Fruit fly (Drosophila melanogaster) whole organism, embryonic: Measurements from ENCODE around the gene CG13850.

Source experiments
- ATbp ChIP-seq: fragments of 200-800 bp; sonication (Bioruptor generic); optimal IDR thresholded peaks from 2 replicates; lab custom pipeline; 2017; ENCODE audit warnings: missing biosample characterization, mild to moderate bottlenecking, missing genetic modification characterization, missing genetic modification reagents
- Atf3 ChIP-seq: fragments of 200-800 bp; sonication (Bioruptor generic); optimal IDR thresholded peaks from 3 replicates; lab custom pipeline; 2016; ENCODE audit warnings: missing biosample characterization, missing genetic modification characterization
- Atf6 ChIP-seq: fragments of 200-800 bp; sonication (Bioruptor generic); IDR thresholded peaks from 2 replicates; pipeline ENCODE4 v1.3.6; 2022; ENCODE audit warnings: missing biosample characterization, missing genetic modification characterization
- B-H1 ChIP-seq: fragments of 200-800 bp; sonication (Bioruptor generic); IDR thresholded peaks from 3 replicates; pipeline ENCODE4 v1.3.6; 2022; ENCODE audit warnings: missing biosample characterization, missing genetic modification characterization
- BtbVII ChIP-seq: fragments of 200-800 bp; sonication (Bioruptor generic); optimal IDR thresholded peaks from 3 replicates; lab custom pipeline; 2017; ENCODE audit warnings: missing biosample characterization, mild to moderate bottlenecking, missing genetic modification characterization
- CG10267 ChIP-seq: fragments of 200-800 bp; sonication (Bioruptor generic); optimal IDR thresholded peaks from 2 replicates; lab custom pipeline; 2018; ENCODE audit warnings: missing biosample characterization, mild to moderate bottlenecking, missing genetic modification characterization, moderate library complexity
- CG11504 ChIP-seq: fragments of 200-800 bp; sonication (Bioruptor generic); optimal IDR thresholded peaks from 3 replicates; lab custom pipeline; 2019; ENCODE audit warnings: missing biosample characterization, mild to moderate bottlenecking, missing genetic modification characterization, moderate library complexity
- CG11723 ChIP-seq: fragments of 200-800 bp; sonication (Bioruptor generic); optimal IDR thresholded peaks from 2 replicates; lab custom pipeline; 2017; ENCODE audit warnings: missing biosample characterization, mild to moderate bottlenecking, missing genetic modification characterization
- CG12236 ChIP-seq: fragments of 200-800 bp; sonication (Bioruptor generic); optimal IDR thresholded peaks from 2 replicates; lab custom pipeline; 2016; ENCODE audit warnings: missing biosample characterization, missing genetic modification characterization
- CG13424 ChIP-seq: fragments of 200-800 bp; sonication (Bioruptor generic); optimal IDR thresholded peaks from 2 replicates; lab custom pipeline; 2019; ENCODE audit warnings: missing biosample characterization, mild to moderate bottlenecking, missing genetic modification characterization, moderate library complexity
- CG13894 ChIP-seq: fragments of 200-800 bp; sonication (Bioruptor generic); optimal IDR thresholded peaks from 3 replicates; lab custom pipeline; 2018; ENCODE audit warnings: missing biosample characterization, mild to moderate bottlenecking, missing genetic modification characterization, moderate library complexity
- CG15514 ChIP-seq: fragments of 200-800 bp; sonication (Bioruptor generic); optimal IDR thresholded peaks from 3 replicates; lab custom pipeline; 2017; ENCODE audit warnings: missing biosample characterization, missing genetic modification characterization, mild to moderate bottlenecking, moderate library complexity, missing genetic modification reagents
- CG16863 ChIP-seq: fragments of 200-800 bp; sonication (Bioruptor generic); optimal IDR thresholded peaks from 3 replicates; lab custom pipeline; 2016; ENCODE audit warnings: missing biosample characterization, missing genetic modification characterization
- CG17186 ChIP-seq: fragments of 200-800 bp; sonication (Bioruptor generic); optimal IDR thresholded peaks from 3 replicates; lab custom pipeline; 2017; ENCODE audit warnings: missing biosample characterization, missing genetic modification reagents, missing genetic modification characterization
- CG17829 ChIP-seq: fragments of 200-800 bp; optimal IDR thresholded peaks from 2 replicates; lab custom pipeline; 2019; ENCODE audit warnings: missing biosample characterization, mild to moderate bottlenecking, missing genetic modification characterization, moderate library complexity
- CG18764 ChIP-seq: fragments of 200-800 bp; sonication (Bioruptor generic); optimal IDR thresholded peaks from 3 replicates; lab custom pipeline; 2016; ENCODE audit warnings: missing biosample characterization, missing genetic modification characterization
- CG2199 ChIP-seq: fragments of 200-800 bp; sonication (Bioruptor generic); IDR thresholded peaks from 3 replicates; pipeline ENCODE4 v1.3.6; 2022; ENCODE audit warnings: missing biosample characterization, missing genetic modification characterization
- CG2678 ChIP-seq: fragments of 200-800 bp; sonication (Bioruptor generic); optimal IDR thresholded peaks from 3 replicates; lab custom pipeline; 2019; ENCODE audit warnings: missing biosample characterization, mild to moderate bottlenecking, missing genetic modification characterization, moderate library complexity
- CG33557 ChIP-seq: fragments of 200-800 bp; sonication (Bioruptor generic); optimal IDR thresholded peaks from 2 replicates; lab custom pipeline; 2019; ENCODE audit warnings: missing biosample characterization, mild to moderate bottlenecking, missing genetic modification characterization, moderate library complexity
- CG3838 ChIP-seq: fragments of 200-800 bp; sonication (Bioruptor generic); optimal IDR thresholded peaks from 3 replicates; lab custom pipeline; 2016; ENCODE audit warnings: missing biosample characterization, missing genetic modification characterization
- CG4617 ChIP-seq: fragments of 200-800 bp; sonication (Bioruptor generic); optimal IDR thresholded peaks from 3 replicates; lab custom pipeline; 2016; ENCODE audit warnings: missing biosample characterization, missing genetic modification characterization, borderline replicate concordance
- CG6689 ChIP-seq: fragments of 200-800 bp; sonication (Bioruptor generic); IDR thresholded peaks from 2 replicates; pipeline ENCODE4 v1.3.6; 2022; ENCODE audit warnings: missing biosample characterization, missing genetic modification characterization
- CG9797 ChIP-seq: fragments of 200-800 bp; sonication (Bioruptor generic); optimal IDR thresholded peaks from 3 replicates; lab custom pipeline; 2018; ENCODE audit warnings: missing biosample characterization, mild to moderate bottlenecking, missing genetic modification characterization
- CG9817 ChIP-seq: fragments of 200-800 bp; sonication (Bioruptor generic); optimal IDR thresholded peaks from 2 replicates; lab custom pipeline; 2018; ENCODE audit warnings: missing biosample characterization, mild to moderate bottlenecking, missing genetic modification characterization, moderate library complexity
- Dp ChIP-seq: fragments of 200-800 bp; sonication (Bioruptor generic); optimal IDR thresholded peaks from 2 replicates; lab custom pipeline; 2018; ENCODE audit warnings: missing biosample characterization, mild to moderate bottlenecking, missing genetic modification characterization, moderate library complexity
- E2f1 ChIP-seq: fragments of 200-800 bp; sonication (Bioruptor generic); IDR thresholded peaks from 2 replicates; pipeline ENCODE4 v1.3.6; 2022; ENCODE audit warnings: missing biosample characterization, missing genetic modification characterization
- HLHmδ ChIP-seq: fragments of 200-800 bp; sonication (Bioruptor generic); optimal IDR thresholded peaks from 2 replicates; lab custom pipeline; 2018; ENCODE audit warnings: missing biosample characterization, mild to moderate bottlenecking, missing genetic modification characterization, moderate library complexity
- Hmx ChIP-seq: fragments of 200-800 bp; sonication (Bioruptor generic); optimal IDR thresholded peaks from 2 replicates; lab custom pipeline; 2016; ENCODE audit warnings: missing biosample characterization, missing genetic modification characterization
- Myb ChIP-seq: fragments of 200-800 bp; sonication (Bioruptor generic); optimal IDR thresholded peaks from 2 replicates; lab custom pipeline; 2016; ENCODE audit warnings: missing biosample characterization, missing genetic modification characterization
- Spps ChIP-seq: fragments of 200-800 bp; sonication (Bioruptor generic); optimal IDR thresholded peaks from 2 replicates; lab custom pipeline; 2018; ENCODE audit warnings: missing biosample characterization, mild to moderate bottlenecking, missing genetic modification characterization
- Tbp ChIP-seq: fragments of >200 bp; optimal IDR thresholded peaks from 2 replicates; lab custom pipeline; 2018; ENCODE audit warnings: missing biosample characterization, missing genetic modification characterization
- Xbp1 ChIP-seq: fragments of 200-800 bp; sonication (Bioruptor generic); optimal IDR thresholded peaks from 3 replicates; lab custom pipeline; 2016; ENCODE audit warnings: missing biosample characterization, mild to moderate bottlenecking, missing genetic modification characterization
- ap ChIP-seq: fragments of 200-800 bp; sonication (Bioruptor generic); IDR thresholded peaks from 2 replicates; pipeline ENCODE4 v1.3.6; 2022; ENCODE audit warnings: missing biosample characterization, missing genetic modification characterization
- ara ChIP-seq: fragments of 200-800 bp; sonication (Bioruptor generic); IDR thresholded peaks from 2 replicates; pipeline ENCODE4 v1.3.6; 2022; ENCODE audit warnings: missing biosample characterization, missing genetic modification characterization
- dm ChIP-seq: fragments of 200-800 bp; sonication (Bioruptor generic); optimal IDR thresholded peaks from 3 replicates; lab custom pipeline; 2016; ENCODE audit warnings: missing biosample characterization, missing genetic modification characterization
- emc ChIP-seq: fragments of 200-800 bp; sonication (Bioruptor generic); optimal IDR thresholded peaks from 2 replicates; lab custom pipeline; 2016; ENCODE audit warnings: missing biosample characterization, missing genetic modification characterization
- gcm ChIP-seq: fragments of 200-800 bp; sonication (Bioruptor generic); optimal IDR thresholded peaks from 2 replicates; lab custom pipeline; 2019; ENCODE audit warnings: missing biosample characterization, mild to moderate bottlenecking, missing genetic modification characterization, moderate library complexity
- gem ChIP-seq: fragments of 200-800 bp; sonication (Bioruptor generic); optimal IDR thresholded peaks from 2 replicates; lab custom pipeline; 2019; ENCODE audit warnings: missing biosample characterization, mild to moderate bottlenecking, missing genetic modification characterization, moderate library complexity
- gfzf ChIP-seq: fragments of 200-800 bp; sonication (Bioruptor generic); optimal IDR thresholded peaks from 2 replicates; lab custom pipeline; 2016; ENCODE audit warnings: missing biosample characterization, mild to moderate bottlenecking, missing genetic modification characterization, moderate library complexity
- her ChIP-seq: fragments of 200-800 bp; sonication (Bioruptor generic); optimal IDR thresholded peaks from 2 replicates; lab custom pipeline; 2016; ENCODE audit warnings: missing biosample characterization, missing genetic modification characterization
- hth ChIP-seq: fragments of >200 bp; optimal IDR thresholded peaks from 2 replicates; lab custom pipeline; 2017; ENCODE audit warnings: inconsistent platforms
- inv ChIP-seq: fragments of 200-800 bp; sonication (Bioruptor generic); IDR thresholded peaks from 2 replicates; pipeline ENCODE4 v1.3.6; 2022; ENCODE audit warnings: missing biosample characterization, missing genetic modification characterization; ENCODE audit not compliant: partially characterized antibody
- lilli ChIP-seq: fragments of 200-800 bp; sonication (Bioruptor generic); optimal IDR thresholded peaks from 3 replicates; lab custom pipeline; 2016; ENCODE audit warnings: missing biosample characterization, missing genetic modification characterization
- maf-S ChIP-seq: fragments of 200-800 bp; sonication (Bioruptor generic); optimal IDR thresholded peaks from 2 replicates; lab custom pipeline; 2016; ENCODE audit warnings: missing biosample characterization, missing genetic modification characterization
- pzg ChIP-seq: fragments of 200-800 bp; sonication (Bioruptor generic); optimal IDR thresholded peaks from 3 replicates; lab custom pipeline; 2018; ENCODE audit warnings: missing biosample characterization, mild to moderate bottlenecking, missing genetic modification characterization, moderate library complexity
- schlank ChIP-seq: fragments of 200-800 bp; sonication (Bioruptor generic); optimal IDR thresholded peaks from 2 replicates; lab custom pipeline; 2018; ENCODE audit warnings: missing biosample characterization, mild to moderate bottlenecking, missing genetic modification characterization
- shn ChIP-seq: fragments of 200-800 bp; sonication (Bioruptor generic); optimal IDR thresholded peaks from 3 replicates; lab custom pipeline; 2016; ENCODE audit warnings: missing biosample characterization, missing genetic modification characterization
- sim ChIP-seq: fragments of 200-800 bp; sonication (Bioruptor generic); IDR thresholded peaks from 2 replicates; pipeline ENCODE4 v1.3.6; 2022; ENCODE audit warnings: missing biosample characterization, missing genetic modification characterization
- so ChIP-seq: fragments of 200-800 bp; sonication (Bioruptor generic); IDR thresholded peaks from 3 replicates; pipeline ENCODE4 v1.3.6; 2022; ENCODE audit warnings: missing biosample characterization, missing genetic modification characterization
- tin ChIP-seq: fragments of 200-800 bp; sonication (Bioruptor generic); optimal IDR thresholded peaks from 3 replicates; lab custom pipeline; 2016; ENCODE audit warnings: missing biosample characterization, missing genetic modification characterization
- tll ChIP-seq, 2 experiments: fragments of 200-800 bp in 1 of 2; fragments of >200 bp in 1 of 2; sonication (Bioruptor generic) in 1 of 2; optimal IDR thresholded peaks; 2 replicates each; lab custom pipeline; 2017 to 2019; ENCODE audit warnings: missing biosample characterization in 2 of 2, missing genetic modification characterization in 2 of 2, mild to moderate bottlenecking in 1 of 2, moderate library complexity in 1 of 2
- zen2 ChIP-seq: fragments of 200-800 bp; sonication (Bioruptor generic); IDR thresholded peaks from 3 replicates; pipeline ENCODE4 v1.3.6; 2022; ENCODE audit warnings: missing biosample characterization, missing genetic modification characterization; ENCODE audit not compliant: partially characterized antibody

Gene CG13850

dm6 chr3R:22446493-22446892 lies 35.8 kb upstream of the CG13850 start, which contains the start of gene CG12499 (continued):
- no peak for TF ChIP-seq CG4617
- TF ChIP-seq CG17829 (tag; lab: Kevin White, UChicago): no peak
- TF ChIP-seq CG2199: no peak
- TF ChIP-seq Myb (GFP tag; lab: Kevin White, UChicago): peak; percentile 31
- no peak for TF ChIP-seq Tbp (GFP tag; lab: Kevin White, UChicago)
- peak; percentile 69 for TF ChIP-seq dm
- peak; percentile 36 for TF ChIP-seq CG9797 (GFP tag; lab: Kevin White, UChicago)
- no peak for TF ChIP-seq CG13424 (tag; lab: Kevin White, UChicago)
- TF ChIP-seq Atf3 (GFP tag; lab: Kevin White, UChicago): no peak
- no peak for TF ChIP-seq CG33557
- no peak for TF ChIP-seq inv (GFP tag; lab: Robert Waterston, UW)
- TF ChIP-seq Atf6 (GFP tag; lab: Robert Waterston, UW): no peak
- TF ChIP-seq tin: no peak
- no peak for TF ChIP-seq Hmx (GFP tag; lab: Kevin White, UChicago)
- TF ChIP-seq CG11723 (GFP tag; lab: Kevin White, UChicago): no peak
- no peak for TF ChIP-seq so (GFP tag; lab: Robert Waterston, UW)
- no peak for TF ChIP-seq CG11504 (tag; lab: Kevin White, UChicago)
- TF ChIP-seq ap: no peak
- no peak for TF ChIP-seq ATbp (GFP tag; lab: Kevin White, UChicago)
- TF ChIP-seq CG16863: no peak
- no peak for TF ChIP-seq emc (GFP tag; lab: Kevin White, UChicago)
- TF ChIP-seq zen2 (GFP tag; lab: Robert Waterston, UW): no peak
- TF ChIP-seq tll (GFP tag; optimal IDR thresholded peaks at IDR 0.05; lab: Kevin White, UChicago): no peak
- no peak for TF ChIP-seq maf-S
- no peak for TF ChIP-seq schlank (tag; lab: Kevin White, UChicago)
- TF ChIP-seq CG15514: peak; percentile 7
- TF ChIP-seq HLHmδ (GFP tag; lab: Kevin White, UChicago): no peak
- no peak for TF ChIP-seq Spps (tag; lab: Kevin White, UChicago)
- no peak for TF ChIP-seq Xbp1 (GFP tag; lab: Kevin White, UChicago)
- no peak for TF ChIP-seq gcm (GFP tag; lab: Kevin White, UChicago)
- peak; percentile 7 for TF ChIP-seq BtbVII
- no peak for TF ChIP-seq CG9817 (tag; lab: Kevin White, UChicago)
- TF ChIP-seq pzg (GFP tag; lab: Kevin White, UChicago): peak; percentile 46
- no peak for TF ChIP-seq sim
- TF ChIP-seq B-H1: no peak
- no peak for TF ChIP-seq CG2678 (tag; lab: Kevin White, UChicago)
- TF ChIP-seq shn: no peak
- TF ChIP-seq gfzf: peak; percentile 73
- TF ChIP-seq E2f1 (GFP tag; lab: Robert Waterston, UW): no peak
- TF ChIP-seq CG13894 (tag; lab: Kevin White, UChicago): no peak
- no peak for TF ChIP-seq hth
- TF ChIP-seq Dp (GFP tag; lab: Kevin White, UChicago): peak; percentile 90
- no peak for TF ChIP-seq her (GFP tag; lab: Kevin White, UChicago)
- TF ChIP-seq CG6689 (GFP tag; lab: Robert Waterston, UW): no peak
- TF ChIP-seq CG18764 (GFP tag; lab: Kevin White, UChicago): no peak
- TF ChIP-seq CG3838 (GFP tag; lab: Kevin White, UChicago): no peak
- no peak for TF ChIP-seq CG12236 (GFP tag; lab: Kevin White, UChicago)
- no peak for TF ChIP-seq lilli (GFP tag; lab: Kevin White, UChicago)
- TF ChIP-seq gem (tag; lab: Kevin White, UChicago): no peak
- peak; percentile 89 for TF ChIP-seq CG10267
- TF ChIP-seq ara (GFP tag; lab: Robert Waterston, UW): no peak
- TF ChIP-seq CG17186 (GFP tag; lab: Kevin White, UChicago): no peak
